Fruit fly (Drosophila melanogaster) whole organism, embryonic: ENCODE data around the gene CG15764.
A peak's percentile ranks its signal among the peaks of the same experiment; 100 is the strongest.

Source experiments
- Abd-B ChIP-seq: fragments of 200-800 bp; sonication (Bioruptor generic); optimal IDR thresholded peaks from 2 replicates; lab custom pipeline; 2018; ENCODE audit warnings: missing biosample characterization, mild to moderate bottlenecking, missing genetic modification characterization, moderate library complexity
- Adf1 ChIP-seq: fragments of 200-800 bp; sonication (Bioruptor generic); IDR thresholded peaks from 2 replicates; pipeline ENCODE4 v1.3.6; 2022; ENCODE audit warnings: missing biosample characterization, missing genetic modification characterization
- Aef1 ChIP-seq: fragments of 200-800 bp; sonication (Bioruptor generic); IDR thresholded peaks from 3 replicates; pipeline ENCODE4 v1.3.6; 2022; ENCODE audit warnings: missing biosample characterization, missing genetic modification characterization
- Awh ChIP-seq: fragments of 200-800 bp; sonication (Bioruptor generic); IDR thresholded peaks from 2 replicates; pipeline ENCODE4, ENCODE4 v1.3.6; 2022; ENCODE audit warnings: missing biosample characterization, missing genetic modification characterization
- CG10321 ChIP-seq: fragments of 200-800 bp; sonication (Bioruptor generic); IDR thresholded peaks from 2 replicates; pipeline ENCODE4 v1.3.6; 2022; ENCODE audit warnings: missing biosample characterization, missing genetic modification characterization
- CG12219 ChIP-seq: fragments of 200-800 bp; sonication (Bioruptor generic); optimal IDR thresholded peaks from 3 replicates; lab custom pipeline; 2018; ENCODE audit warnings: missing biosample characterization, mild to moderate bottlenecking, missing genetic modification characterization
- CG13296 ChIP-seq: fragments of 200-800 bp; sonication (Bioruptor generic); optimal IDR thresholded peaks from 3 replicates; lab custom pipeline; 2018; ENCODE audit warnings: missing biosample characterization, mild to moderate bottlenecking, missing genetic modification characterization
- CG15011 ChIP-seq: fragments of 200-800 bp; sonication (Bioruptor generic); optimal IDR thresholded peaks from 3 replicates; lab custom pipeline; 2018; ENCODE audit warnings: missing biosample characterization, mild to moderate bottlenecking, missing genetic modification characterization
- CG16813 ChIP-seq: fragments of 200-800 bp; sonication (Bioruptor generic); IDR thresholded peaks from 3 replicates; pipeline ENCODE4 v1.3.6; 2022; ENCODE audit warnings: missing biosample characterization, missing genetic modification characterization; ENCODE audit not compliant: partially characterized antibody
- CG17385 ChIP-seq: fragments of 200-800 bp; sonication (Bioruptor generic); optimal IDR thresholded peaks from 3 replicates; lab custom pipeline; 2018; ENCODE audit warnings: missing biosample characterization, mild to moderate bottlenecking, missing genetic modification characterization
- CG17568 ChIP-seq: fragments of 200-800 bp; sonication (Bioruptor generic); optimal IDR thresholded peaks from 2 replicates; lab custom pipeline; 2018; ENCODE audit warnings: missing biosample characterization, mild to moderate bottlenecking, missing genetic modification characterization, moderate library complexity
- CG2678 ChIP-seq: fragments of 200-800 bp; sonication (Bioruptor generic); optimal IDR thresholded peaks from 3 replicates; lab custom pipeline; 2019; ENCODE audit warnings: missing biosample characterization, mild to moderate bottlenecking, missing genetic modification characterization, moderate library complexity
- CG3407 ChIP-seq: fragments of 200-800 bp; sonication (Bioruptor generic); optimal IDR thresholded peaks from 2 replicates; lab custom pipeline; 2018; ENCODE audit warnings: missing biosample characterization, mild to moderate bottlenecking, missing genetic modification characterization
- CG3847 ChIP-seq: fragments of 200-800 bp; sonication (Bioruptor generic); IDR thresholded peaks from 2 replicates; pipeline ENCODE4 v1.3.6; 2022; ENCODE audit warnings: missing biosample characterization, missing genetic modification characterization
- CG4360 ChIP-seq: fragments of 200-800 bp; sonication (Bioruptor generic); IDR thresholded peaks from 2 replicates; pipeline ENCODE4 v1.3.6; 2022; ENCODE audit warnings: missing biosample characterization, missing genetic modification characterization
- CG6175 ChIP-seq: fragments of 200-800 bp; sonication (Bioruptor generic); IDR thresholded peaks from 3 replicates; pipeline ENCODE4 v1.3.6; 2022; ENCODE audit warnings: missing biosample characterization, missing genetic modification characterization
- CG7372 ChIP-seq: fragments of 200-800 bp; sonication (Bioruptor generic); IDR thresholded peaks from 2 replicates; pipeline ENCODE4 v1.3.6; 2022; ENCODE audit warnings: missing biosample characterization, missing genetic modification characterization
- CG9215 ChIP-seq: fragments of 200-800 bp; sonication (Bioruptor generic); IDR thresholded peaks from 2 replicates; pipeline ENCODE4 v1.3.6; 2022; ENCODE audit warnings: missing biosample characterization, missing genetic modification characterization
- Chrac-16 ChIP-seq: fragments of 200-800 bp; sonication (Bioruptor generic); optimal IDR thresholded peaks from 3 replicates; lab custom pipeline; 2016; ENCODE audit warnings: missing biosample characterization, missing genetic modification characterization
- CkIIα-i1 ChIP-seq: fragments of 200-800 bp; sonication (Bioruptor generic); IDR thresholded peaks from 2 replicates; pipeline ENCODE4 v1.3.6; 2022; ENCODE audit warnings: missing biosample characterization, missing genetic modification characterization
- Dip2 ChIP-seq: fragments of 200-800 bp; sonication (Bioruptor generic); IDR thresholded peaks from 2 replicates; pipeline ENCODE4 v1.3.6; 2022; ENCODE audit warnings: missing biosample characterization, missing genetic modification characterization
- Drgx ChIP-seq: fragments of 200-800 bp; sonication (Bioruptor generic); IDR thresholded peaks from 2 replicates; pipeline ENCODE4 v1.3.6; 2022; ENCODE audit warnings: missing biosample characterization, missing genetic modification characterization
- Eip74EF ChIP-seq, 2 experiments: fragments of 200-800 bp in 1 of 2; fragments of >200 bp in 1 of 2; sonication (Bioruptor generic) in 1 of 2; optimal IDR thresholded peaks; 2 replicates each; lab custom pipeline; 2017 to 2019; ENCODE audit warnings: missing biosample characterization in 2 of 2, missing genetic modification characterization in 2 of 2, mild to moderate bottlenecking in 1 of 2, moderate library complexity in 1 of 2
- HHEX ChIP-seq: fragments of 200-800 bp; sonication (Bioruptor generic); optimal IDR thresholded peaks from 3 replicates; lab custom pipeline; 2017; ENCODE audit warnings: missing biosample characterization, mild to moderate bottlenecking, missing genetic modification characterization, missing genetic modification reagents
- HLHmδ ChIP-seq: fragments of 200-800 bp; sonication (Bioruptor generic); optimal IDR thresholded peaks from 2 replicates; lab custom pipeline; 2018; ENCODE audit warnings: missing biosample characterization, mild to moderate bottlenecking, missing genetic modification characterization, moderate library complexity
- Lpt ChIP-seq: fragments of >200 bp; optimal IDR thresholded peaks from 2 replicates; lab custom pipeline; 2018; ENCODE audit warnings: missing biosample characterization, missing genetic modification characterization
- Mad ChIP-seq: fragments of 200-800 bp; sonication (Bioruptor generic); optimal IDR thresholded peaks from 2 replicates; lab custom pipeline; 2016; ENCODE audit warnings: missing biosample characterization, missing genetic modification characterization
- Med ChIP-seq: fragments of 200-800 bp; sonication (Bioruptor generic); peaks from one replicate; lab custom pipeline; 2016; ENCODE audit warnings: missing biosample characterization, missing genetic modification characterization, mild to moderate bottlenecking, inconsistent platforms, moderate library complexity
- PHDP ChIP-seq: fragments of 200-800 bp; sonication (Bioruptor generic); optimal IDR thresholded peaks from 3 replicates; lab custom pipeline; 2018; ENCODE audit warnings: missing biosample characterization, mild to moderate bottlenecking, missing genetic modification characterization, moderate library complexity
- Rfx ChIP-seq: fragments of 200-800 bp; sonication (Bioruptor generic); IDR thresholded peaks from 2 replicates; pipeline ENCODE4 v1.3.6; 2022; ENCODE audit warnings: missing biosample characterization, missing genetic modification characterization
- Six4 ChIP-seq: fragments of 200-800 bp; sonication (Bioruptor generic); optimal IDR thresholded peaks from 2 replicates; lab custom pipeline; 2016; ENCODE audit warnings: missing biosample characterization, missing genetic modification characterization
- Sox102F ChIP-seq: fragments of 200-800 bp; sonication (Bioruptor generic); optimal IDR thresholded peaks from 2 replicates; lab custom pipeline; 2018; ENCODE audit warnings: missing biosample characterization, mild to moderate bottlenecking, missing genetic modification characterization, moderate library complexity
- Sry-β ChIP-seq: fragments of 200-800 bp; sonication (Bioruptor generic); optimal IDR thresholded peaks from 2 replicates; lab custom pipeline; 2018; ENCODE audit warnings: missing biosample characterization, mild to moderate bottlenecking, missing genetic modification characterization, moderate library complexity
- az2 ChIP-seq: fragments of 200-800 bp; sonication (Bioruptor generic); optimal IDR thresholded peaks from 3 replicates; lab custom pipeline; 2016; ENCODE audit warnings: missing biosample characterization, missing genetic modification characterization
- bigmax ChIP-seq: fragments of 200-800 bp; sonication (Bioruptor generic); optimal IDR thresholded peaks from 2 replicates; lab custom pipeline; 2018; ENCODE audit warnings: missing biosample characterization, mild to moderate bottlenecking, missing genetic modification characterization
- caup ChIP-seq: fragments of 200-800 bp; sonication (Bioruptor generic); optimal IDR thresholded peaks from 3 replicates; lab custom pipeline; 2017; ENCODE audit warnings: missing biosample characterization, mild to moderate bottlenecking, missing genetic modification characterization, moderate library complexity; ENCODE audit not compliant: severe bottlenecking
- chm ChIP-seq: fragments of 200-800 bp; sonication (Bioruptor generic); IDR thresholded peaks from 2 replicates; pipeline ENCODE4 v1.3.6; 2022; ENCODE audit warnings: missing biosample characterization, missing genetic modification characterization
- crp ChIP-seq, 2 experiments: fragments of 200-800 bp; sonication (Bioruptor generic); optimal IDR thresholded peaks; 2 replicates in 1 of 2; 3 replicates in 1 of 2; lab custom pipeline; 2017; ENCODE audit warnings: missing biosample characterization in 2 of 2, missing genetic modification characterization in 2 of 2, mild to moderate bottlenecking in 1 of 2, moderate library complexity in 1 of 2
- kni ChIP-seq: fragments of 200-800 bp; sonication (Bioruptor generic); optimal IDR thresholded peaks from 3 replicates; lab custom pipeline; 2017; ENCODE audit warnings: mild to moderate bottlenecking, missing biosample characterization, missing genetic modification reagents, missing genetic modification characterization
- nom ChIP-seq: fragments of 200-800 bp; sonication (Bioruptor generic); optimal IDR thresholded peaks from 2 replicates; lab custom pipeline; 2017; ENCODE audit warnings: missing biosample characterization, missing genetic modification characterization, mild to moderate bottlenecking, moderate library complexity, missing genetic modification reagents
- sc ChIP-seq, 3 experiments: fragments of >200 bp in 2 of 3; fragments of 200-800 bp in 1 of 3; sonication (Bioruptor generic) in 1 of 3; optimal IDR thresholded peaks; 2 replicates in 2 of 3; 3 replicates in 1 of 3; lab custom pipeline; 2017; ENCODE audit warnings: mild to moderate bottlenecking in 1 of 3, missing biosample characterization in 1 of 3, missing genetic modification characterization in 1 of 3, missing genetic modification reagents in 1 of 3
- sisA ChIP-seq: fragments of 200-800 bp; sonication (Bioruptor generic); IDR thresholded peaks from 2 replicates; pipeline ENCODE4 v1.3.6; 2022; ENCODE audit warnings: missing biosample characterization, missing genetic modification characterization
- sug ChIP-seq: fragments of 200-800 bp; optimal IDR thresholded peaks from 2 replicates; lab custom pipeline; 2019; ENCODE audit warnings: missing biosample characterization, mild to moderate bottlenecking, missing genetic modification characterization, moderate library complexity
- tna ChIP-seq: fragments of 200-800 bp; sonication (Bioruptor generic); IDR thresholded peaks from 2 replicates; pipeline ENCODE4 v1.3.6; 2022; ENCODE audit warnings: missing biosample characterization, missing genetic modification characterization; ENCODE audit not compliant: partially characterized antibody
- vnd ChIP-seq: fragments of 200-800 bp; sonication (Bioruptor generic); IDR thresholded peaks from 3 replicates; pipeline ENCODE4 v1.3.6; 2022; ENCODE audit warnings: missing biosample characterization, missing genetic modification characterization; ENCODE audit not compliant: partially characterized antibody
- z ChIP-seq: fragments of 200-800 bp; sonication (Bioruptor generic); IDR thresholded peaks from 3 replicates; pipeline ENCODE4 v1.3.6; 2022; ENCODE audit warnings: missing biosample characterization, missing genetic modification characterization
- zen ChIP-seq: fragments of 200-800 bp; sonication (Bioruptor generic); optimal IDR thresholded peaks from 3 replicates; lab custom pipeline; 2018; ENCODE audit warnings: missing biosample characterization, mild to moderate bottlenecking, missing genetic modification characterization, moderate library complexity

The CG15764 gene

dm6 chrX:5899241-5900145 lies 30.6 kb downstream of the CG15764 start (continued):
- TF ChIP-seq caup (GFP tag; lab: Kevin White, UChicago) (peak; percentile 14), Abd-B (GFP tag; lab: Kevin White, UChicago) (no peak), sug (tag; lab: Kevin White, UChicago) (no peak), z (GFP tag; lab: Robert Waterston, UW) (0 out of 3 replicates have a peak, but pooled peaks have one; percentile 36), Drgx (GFP tag; lab: Robert Waterston, UW) (peak; percentile 27; the same call in 1 of the 2 replicates), sisA (GFP tag; lab: Robert Waterston, UW) (no peak), kni (GFP tag; lab: Kevin White, UChicago) (peak; percentile 80), CG17385 (no peak), HHEX (GFP tag; lab: Kevin White, UChicago) (peak; percentile 26), CG3407 (GFP tag; lab: Kevin White, UChicago) (peak; percentile 30), Eip74EF (GFP tag; optimal IDR thresholded peaks at IDR 0.05; lab: Kevin White, UChicago) (no peak), vnd (GFP tag; lab: Robert Waterston, UW) (0 out of 3 replicates have a peak, but pooled peaks have one; percentile 37), nom (GFP tag; lab: Kevin White, UChicago) (peak; percentile 69), crp (GFP tag; optimal IDR thresholded peaks at IDR 0.05; lab: Kevin White, UChicago) (no peak), Dip2 (no peak), CkIIα-i1 (GFP tag; lab: Robert Waterston, UW) (0 out of 2 replicates have a peak, but pooled peaks have one; percentile 42), Adf1 (peak; percentile 66), CG9215 (no peak), CG13296 (GFP tag; lab: Kevin White, UChicago) (peak; percentile 26), CG12219 (GFP tag; lab: Kevin White, UChicago) (no peak), Sox102F (peak; percentile 17), CG7372 (no peak), CG10321 (GFP tag; lab: Robert Waterston, UW) (peak; percentile 68), Rfx (peak; percentile 21; the same call in 1 of the 2 replicates), Chrac-16 (GFP tag; lab: Kevin White, UChicago) (no peak), chm (peak; percentile 58; the same call in 1 of the 2 replicates), sc (optimal IDR thresholded peaks at IDR 0.05; lab: Kevin White, UChicago) (no peak), sc (GFP tag; optimal IDR thresholded peaks at IDR 0.05; lab: Kevin White, UChicago) (no peak), bigmax (GFP tag; lab: Kevin White, UChicago) (no peak), Med (GFP tag; lab: Kevin White, UChicago) (peak; percentile 78), CG15011 (GFP tag; lab: Kevin White, UChicago) (no peak), CG16813 (GFP tag; lab: Robert Waterston, UW) (no peak), tna (no peak), CG4360 (GFP tag; lab: Robert Waterston, UW) (peak; percentile 54), Aef1 (no peak), CG2678 (tag; lab: Kevin White, UChicago) (peak; percentile 11), HLHmδ (GFP tag; lab: Kevin White, UChicago) (no peak), Sry-β (GFP tag; lab: Kevin White, UChicago) (no peak), Lpt (GFP tag; lab: Kevin White, UChicago) (no peak), CG3847 (GFP tag; lab: Robert Waterston, UW) (no peak), az2 (no peak), Awh (GFP tag; lab: Robert Waterston, UW) (peak; percentile 31; the same call in 1 of the 2 replicates), PHDP (tag; lab: Kevin White, UChicago) (no peak), CG17568 (GFP tag; lab: Kevin White, UChicago) (peak; percentile 9), CG6175 (GFP tag; lab: Robert Waterston, UW) (peak; percentile 77; the same call in 2 of the 3 replicates), Mad (GFP tag; lab: Kevin White, UChicago) (no peak), zen (tag; lab: Kevin White, UChicago) (no peak), Six4 (GFP tag; lab: Kevin White, UChicago) (no peak)
